Fruit fly (Drosophila melanogaster): ENCODE data around the gene CG3430.

dm6 chr2L:6942714-6943113 lies 14.1 kb upstream of the CG3430 start, which contains the start of gene CG18304:
- TF ChIP-seq Rx (GFP tag; IDR thresholded peaks at IDR 0.05) (no peak), CG14965 (GFP tag; optimal IDR thresholded peaks at IDR 0.05; ENCODE audit: borderline replicate concordance) (no peak), Taf1 (GFP tag; IDR thresholded peaks at IDR 0.05) (no peak), gsb-n (tag; optimal IDR thresholded peaks at IDR 0.05) (no peak), CG14860 (GFP tag; IDR thresholded peaks at IDR 0.05; ENCODE audit: partially characterized antibody) (no peak), Chrac-16 (GFP tag; optimal IDR thresholded peaks at IDR 0.05) (no peak), Dip2 (GFP tag; IDR thresholded peaks at IDR 0.05) (no peak), toy (GFP tag; IDR thresholded peaks at IDR 0.05) (no peak), insv (GFP tag; optimal IDR thresholded peaks at IDR 0.05) (no peak), btn (GFP tag; optimal IDR thresholded peaks at IDR 0.05) (no peak), CG1233 (GFP tag; optimal IDR thresholded peaks at IDR 0.05) (no peak), MTF-1 (GFP tag; optimal IDR thresholded peaks at IDR 0.05; ENCODE audit: borderline replicate concordance) (no peak)

Data from whole organism, embryonic.